Fruit fly (Drosophila melanogaster): Measurements from ENCODE around the gene CG31673.
A peak's percentile ranks its signal among the peaks of the same experiment; 100 is the strongest.

DNA sequence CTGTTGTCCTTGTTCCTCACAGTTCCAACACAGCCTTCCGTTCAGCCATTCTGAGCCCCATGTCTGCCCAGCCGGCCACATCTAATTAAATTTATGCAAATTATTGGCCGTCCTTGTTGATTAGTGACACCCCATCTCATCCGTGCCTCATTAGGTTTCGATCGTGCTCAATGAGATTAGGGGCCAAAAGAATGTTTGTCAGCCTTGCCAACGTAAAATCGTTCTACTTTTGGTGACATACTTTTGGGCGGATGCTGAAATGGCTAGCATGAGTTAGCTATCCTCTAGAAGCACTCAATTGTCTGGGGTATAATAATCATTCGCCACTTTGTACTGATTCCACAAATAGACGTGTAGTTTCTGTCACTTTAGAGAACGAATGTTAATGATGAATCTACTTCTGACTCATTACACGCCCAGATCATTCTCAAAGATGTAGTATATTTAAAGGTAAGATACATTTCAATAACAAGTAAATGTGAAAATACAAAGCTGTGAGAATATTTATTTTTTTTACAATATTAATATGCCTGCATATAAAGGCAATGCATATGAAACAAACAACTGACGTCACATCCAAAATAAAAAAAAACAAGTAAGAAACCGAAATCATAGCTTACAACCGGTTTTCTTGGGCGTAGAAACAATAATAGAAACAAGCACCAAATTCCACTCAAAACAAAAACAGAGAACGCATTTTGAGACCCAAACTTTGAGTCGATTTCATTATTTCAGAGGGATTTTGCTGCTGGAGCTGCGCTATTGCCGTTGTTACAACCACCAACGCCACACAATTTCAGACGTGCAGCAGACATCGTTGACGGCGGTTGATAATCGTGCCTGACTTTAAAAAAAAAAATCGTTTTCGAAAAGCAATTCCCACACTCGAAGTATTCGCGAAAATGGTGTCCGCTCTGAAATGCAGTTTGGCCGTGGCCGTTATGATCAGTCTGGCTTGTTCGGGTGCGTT, 29.2 kb downstream of the CG31673 start, which contains the start of gene bero:
- TF ChIP-seq br (optimal IDR thresholded peaks at IDR 0.05) (no peak), CG6854 (GFP tag; optimal IDR thresholded peaks at IDR 0.05) (no peak), grau (tag; optimal IDR thresholded peaks at IDR 0.05) (no peak), Jarid2 (GFP tag; optimal IDR thresholded peaks at IDR 0.05) (peak; percentile 69)

Measured in whole organism, embryonic.